Fruit fly (Drosophila melanogaster) whole organism, adult: ENCODE results near the gene Kdm2.

ENCODE experiments used
- CG11617 ChIP-seq: fragments of 200-800 bp; sonication (Bioruptor generic); optimal IDR thresholded peaks from 2 replicates; lab custom pipeline; 2017; ENCODE audit warnings: mild to moderate bottlenecking, missing biosample characterization, missing genetic modification reagents, missing genetic modification characterization
- CG14711 ChIP-seq: fragments of 200-800 bp; sonication (Bioruptor generic); optimal IDR thresholded peaks from 2 replicates; lab custom pipeline; 2018; ENCODE audit warnings: missing biosample characterization, mild to moderate bottlenecking, missing genetic modification characterization, moderate library complexity
- CG1620 ChIP-seq: fragments of 200-800 bp; sonication (Bioruptor generic); optimal IDR thresholded peaks from 2 replicates; lab custom pipeline; 2016; ENCODE audit warnings: missing biosample characterization, missing genetic modification characterization
- CG33017 ChIP-seq: fragments of 200-800 bp; sonication (Bioruptor generic); optimal IDR thresholded peaks from 2 replicates; lab custom pipeline; 2018; ENCODE audit warnings: missing biosample characterization, mild to moderate bottlenecking, missing genetic modification characterization, moderate library complexity
- cic ChIP-seq: fragments of 200-800 bp; sonication (Bioruptor generic); optimal IDR thresholded peaks from 2 replicates; lab custom pipeline; 2017; ENCODE audit warnings: missing biosample characterization, mild to moderate bottlenecking, missing genetic modification characterization, moderate library complexity
- cnc ChIP-seq, 2 experiments: fragments of >200 bp; optimal IDR thresholded peaks; 2 replicates each; lab custom pipeline; 2017
- kay ChIP-seq: fragments of 200-800 bp; sonication (Bioruptor generic); peaks from one replicate; lab custom pipeline; 2016; ENCODE audit warnings: missing biosample characterization, missing genetic modification characterization, borderline replicate concordance
- tj ChIP-seq: fragments of 200-800 bp; sonication (Bioruptor generic); optimal IDR thresholded peaks from 3 replicates; lab custom pipeline; 2017; ENCODE audit warnings: missing biosample characterization, mild to moderate bottlenecking, missing genetic modification characterization, moderate library complexity

- no peak for TF ChIP-seq cnc (optimal IDR thresholded peaks at IDR 0.05; lab: Kevin White, UChicago)
- no peak for TF ChIP-seq CG33017 (tag; lab: Kevin White, UChicago)
- TF ChIP-seq kay (GFP tag; lab: Kevin White, UChicago): peak; percentile 98
- TF ChIP-seq CG11617 (GFP tag; lab: Kevin White, UChicago): no peak
- TF ChIP-seq CG14711: no peak
- no peak for TF ChIP-seq cic (GFP tag; lab: Kevin White, UChicago)
- TF ChIP-seq CG1620: no peak
- no peak for TF ChIP-seq tj (GFP tag; lab: Kevin White, UChicago)
These were observed 21.6 kb upstream of the Kdm2 start for dm6 chr3R:9030750-9031128.
